Worm (Caenorhabditis elegans) whole organism, L4/young adult: ENCODE data around the gene C38D4.10.

ENCODE experiments used
- W03F9.2 ChIP-seq: fragments of 150-350 bp; optimal IDR thresholded peaks from 2 replicates; lab custom pipeline; 2014; ENCODE audit warnings: missing biosample characterization, missing genetic modification characterization
- dao-5 ChIP-seq: sonication (generic microtip); optimal IDR thresholded peaks from 2 replicates; lab custom pipeline; 2016; ENCODE audit warnings: missing genotype, missing genetic modification characterization, moderate library complexity, missing compliant biosample characterization
- him-1 ChIP-seq: sonication (generic microtip); optimal IDR thresholded peaks from 2 replicates; lab custom pipeline; 2016; ENCODE audit warnings: missing genotype, missing genetic modification reagents, missing genetic modification characterization, missing compliant biosample characterization

DNA sequence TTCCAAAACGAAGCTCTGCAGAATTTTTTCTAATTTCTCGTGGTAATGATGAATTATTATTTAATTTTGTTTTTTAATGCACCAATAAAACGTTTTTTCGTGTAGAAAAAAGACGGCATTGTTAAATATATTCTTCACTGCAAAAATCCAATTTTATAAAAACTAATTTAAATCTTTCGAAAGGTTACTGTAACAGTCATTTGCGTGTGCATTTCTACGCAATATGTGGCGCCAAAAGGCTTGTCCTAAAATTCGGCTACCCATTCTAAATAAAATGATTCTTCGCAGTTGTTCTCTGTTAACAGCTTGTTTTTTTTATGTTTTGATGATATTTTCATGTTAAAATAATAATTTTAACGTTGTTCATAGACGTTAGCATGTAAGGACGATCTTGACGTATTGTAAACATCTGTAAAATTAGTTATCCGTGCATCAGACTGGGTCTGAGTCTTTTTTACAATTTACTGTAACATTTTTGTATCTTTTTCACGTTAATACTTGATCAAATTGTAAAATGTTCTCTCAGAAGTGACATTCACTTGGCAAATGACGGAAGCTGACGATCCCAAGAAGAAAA lies 10.3 kb downstream of the C38D4.10 start, which contains the start of gene mip-1:
- TF ChIP-seq him-1 (tag; lab: Kevin White, UChicago) (no peak), W03F9.2 (no peak), dao-5 (tag; lab: Kevin White, UChicago) (no peak)
